Fruit fly (Drosophila melanogaster) whole organism, embryonic: ENCODE results near the gene CG3919.

Source experiments
- Aef1 ChIP-seq: fragments of 200-800 bp; sonication (Bioruptor generic); IDR thresholded peaks from 3 replicates; pipeline ENCODE4 v1.3.6; 2022; ENCODE audit warnings: missing biosample characterization, missing genetic modification characterization
- CG10209 ChIP-seq: fragments of 200-800 bp; sonication (Bioruptor generic); optimal IDR thresholded peaks from 3 replicates; lab custom pipeline; 2017; ENCODE audit warnings: missing biosample characterization, mild to moderate bottlenecking, missing genetic modification characterization, missing genetic modification reagents
- CG10321 ChIP-seq: fragments of 200-800 bp; sonication (Bioruptor generic); IDR thresholded peaks from 2 replicates; pipeline ENCODE4 v1.3.6; 2022; ENCODE audit warnings: missing biosample characterization, missing genetic modification characterization
- CG11504 ChIP-seq: fragments of 200-800 bp; sonication (Bioruptor generic); optimal IDR thresholded peaks from 3 replicates; lab custom pipeline; 2019; ENCODE audit warnings: missing biosample characterization, mild to moderate bottlenecking, missing genetic modification characterization, moderate library complexity
- CG1602 ChIP-seq: fragments of 200-800 bp; sonication (Bioruptor generic); optimal IDR thresholded peaks from 3 replicates; lab custom pipeline; 2016; ENCODE audit warnings: missing biosample characterization, missing genetic modification characterization
- CG16779 ChIP-seq: fragments of 200-800 bp; sonication (Bioruptor generic); IDR thresholded peaks from 2 replicates; pipeline ENCODE4 v1.3.6; 2022; ENCODE audit warnings: missing biosample characterization, missing genetic modification characterization
- CG17186 ChIP-seq: fragments of 200-800 bp; sonication (Bioruptor generic); optimal IDR thresholded peaks from 3 replicates; lab custom pipeline; 2017; ENCODE audit warnings: missing biosample characterization, missing genetic modification reagents, missing genetic modification characterization
- CG30403 ChIP-seq: fragments of 200-800 bp; sonication (Bioruptor generic); optimal IDR thresholded peaks from 3 replicates; lab custom pipeline; 2016; ENCODE audit warnings: missing biosample characterization, missing genetic modification characterization
- CG3726 ChIP-seq: fragments of 200-800 bp; sonication (Bioruptor generic); IDR thresholded peaks from 3 replicates; pipeline ENCODE4, ENCODE4 v1.3.6; 2022; ENCODE audit warnings: missing biosample characterization, missing genetic modification characterization
- CG4328 ChIP-seq: fragments of 200-800 bp; sonication (Bioruptor generic); optimal IDR thresholded peaks from 3 replicates; lab custom pipeline; 2017; ENCODE audit warnings: missing biosample characterization, missing genetic modification reagents, missing genetic modification characterization
- CG4707 ChIP-seq: fragments of 200-800 bp; sonication (Bioruptor generic); optimal IDR thresholded peaks from 2 replicates; lab custom pipeline; 2018; ENCODE audit warnings: missing biosample characterization, mild to moderate bottlenecking, missing genetic modification characterization, moderate library complexity
- CG6272 ChIP-seq: fragments of 200-800 bp; sonication (Bioruptor generic); IDR thresholded peaks from 2 replicates; pipeline ENCODE4 v1.3.6; 2022; ENCODE audit warnings: missing biosample characterization, missing genetic modification characterization
- CG7357 ChIP-seq: fragments of 200-800 bp; sonication (Bioruptor generic); IDR thresholded peaks from 3 replicates; pipeline ENCODE4 v1.3.6; 2022; ENCODE audit warnings: missing biosample characterization, missing genetic modification characterization
- CG8388 ChIP-seq: fragments of 200-800 bp; sonication (Bioruptor generic); optimal IDR thresholded peaks from 2 replicates; lab custom pipeline; 2019; ENCODE audit warnings: missing biosample characterization, mild to moderate bottlenecking, missing genetic modification characterization, moderate library complexity
- CG9215 ChIP-seq: fragments of 200-800 bp; sonication (Bioruptor generic); IDR thresholded peaks from 2 replicates; pipeline ENCODE4 v1.3.6; 2022; ENCODE audit warnings: missing biosample characterization, missing genetic modification characterization
- Camta ChIP-seq: fragments of 200-800 bp; sonication (Bioruptor generic); optimal IDR thresholded peaks from 2 replicates; lab custom pipeline; 2016; ENCODE audit warnings: missing biosample characterization, missing genetic modification characterization
- Eip74EF ChIP-seq, 2 experiments: fragments of 200-800 bp in 1 of 2; fragments of >200 bp in 1 of 2; sonication (Bioruptor generic) in 1 of 2; optimal IDR thresholded peaks; 2 replicates each; lab custom pipeline; 2017 to 2019; ENCODE audit warnings: missing biosample characterization in 2 of 2, missing genetic modification characterization in 2 of 2, mild to moderate bottlenecking in 1 of 2, moderate library complexity in 1 of 2
- Elba2 ChIP-seq: fragments of 200-800 bp; sonication (Bioruptor generic); optimal IDR thresholded peaks from 3 replicates; lab custom pipeline; 2016; ENCODE audit warnings: missing biosample characterization, missing genetic modification characterization
- MBD-R2 ChIP-seq: fragments of 200-800 bp; sonication (Bioruptor generic); IDR thresholded peaks from 2 replicates; pipeline ENCODE4 v1.3.6; 2022; ENCODE audit warnings: missing biosample characterization, missing genetic modification characterization
- MTF-1 ChIP-seq: fragments of 200-800 bp; sonication (Bioruptor generic); optimal IDR thresholded peaks from 2 replicates; lab custom pipeline; 2018; ENCODE audit warnings: missing biosample characterization, mild to moderate bottlenecking, missing genetic modification characterization, borderline replicate concordance
- Mad ChIP-seq: fragments of 200-800 bp; sonication (Bioruptor generic); optimal IDR thresholded peaks from 2 replicates; lab custom pipeline; 2016; ENCODE audit warnings: missing biosample characterization, missing genetic modification characterization
- Med ChIP-seq: fragments of 200-800 bp; sonication (Bioruptor generic); peaks from one replicate; lab custom pipeline; 2016; ENCODE audit warnings: missing biosample characterization, missing genetic modification characterization, mild to moderate bottlenecking, inconsistent platforms, moderate library complexity
- Mrtf ChIP-seq: fragments of 200-800 bp; sonication (Bioruptor generic); IDR thresholded peaks from 3 replicates; pipeline ENCODE4 v1.3.6; 2022; ENCODE audit warnings: missing biosample characterization, missing genetic modification characterization
- Optix ChIP-seq: fragments of 200-800 bp; sonication (Bioruptor generic); IDR thresholded peaks from 3 replicates; pipeline ENCODE4 v1.3.6; 2022; ENCODE audit warnings: missing biosample characterization, missing genetic modification characterization
- Sox100B ChIP-seq: fragments of 200-800 bp; sonication (Bioruptor generic); optimal IDR thresholded peaks from 3 replicates; lab custom pipeline; 2018; ENCODE audit warnings: missing biosample characterization, mild to moderate bottlenecking, missing genetic modification characterization
- Taf1 ChIP-seq: fragments of 200-800 bp; sonication (Bioruptor generic); IDR thresholded peaks from 2 replicates; pipeline ENCODE4 v1.3.6; 2022; ENCODE audit warnings: missing biosample characterization, missing genetic modification characterization
- Tbp ChIP-seq: fragments of >200 bp; optimal IDR thresholded peaks from 2 replicates; lab custom pipeline; 2018; ENCODE audit warnings: missing biosample characterization, missing genetic modification characterization
- al ChIP-seq: fragments of 200-800 bp; sonication (Bioruptor generic); IDR thresholded peaks from 2 replicates; pipeline ENCODE4 v1.3.6; 2022; ENCODE audit warnings: missing biosample characterization, missing genetic modification characterization
- btn ChIP-seq: fragments of 200-800 bp; sonication (Bioruptor generic); optimal IDR thresholded peaks from 2 replicates; lab custom pipeline; 2016; ENCODE audit warnings: missing biosample characterization, missing genetic modification characterization
- cg ChIP-seq: fragments of 200-800 bp; sonication (Bioruptor generic); optimal IDR thresholded peaks from 3 replicates; lab custom pipeline; 2019; ENCODE audit warnings: missing biosample characterization, mild to moderate bottlenecking, missing genetic modification characterization, moderate library complexity
- corto ChIP-seq: fragments of 200-800 bp; sonication (Bioruptor generic); optimal IDR thresholded peaks from 2 replicates; lab custom pipeline; 2016; ENCODE audit warnings: missing biosample characterization, mild to moderate bottlenecking, missing genetic modification characterization, moderate library complexity
- emc ChIP-seq: fragments of 200-800 bp; sonication (Bioruptor generic); optimal IDR thresholded peaks from 2 replicates; lab custom pipeline; 2016; ENCODE audit warnings: missing biosample characterization, missing genetic modification characterization
- grau ChIP-seq: fragments of 200-800 bp; optimal IDR thresholded peaks from 3 replicates; lab custom pipeline; 2019; ENCODE audit warnings: missing biosample characterization, mild to moderate bottlenecking, missing genetic modification characterization, moderate library complexity
- her ChIP-seq: fragments of 200-800 bp; sonication (Bioruptor generic); optimal IDR thresholded peaks from 2 replicates; lab custom pipeline; 2016; ENCODE audit warnings: missing biosample characterization, missing genetic modification characterization
- hkb ChIP-seq, 2 experiments: fragments of 200-800 bp in 1 of 2; fragments of >200 bp in 1 of 2; sonication (Bioruptor generic) in 1 of 2; IDR thresholded peaks in 1 of 2; optimal IDR thresholded peaks in 1 of 2; 2 replicates each; pipeline versions ENCODE4 v1.3.6 to Lab custom; 2017 to 2022; ENCODE audit warnings: missing biosample characterization in 1 of 2, missing genetic modification characterization in 1 of 2
- lov ChIP-seq, 2 experiments: fragments of 200-800 bp in 1 of 2; fragments of >200 bp in 1 of 2; sonication (Bioruptor generic) in 1 of 2; IDR thresholded peaks in 1 of 2; optimal IDR thresholded peaks in 1 of 2; 2 replicates in 1 of 2; 3 replicates in 1 of 2; pipeline versions ENCODE4 v1.3.6 to Lab custom; 2017 to 2022; ENCODE audit warnings: missing biosample characterization in 1 of 2, missing genetic modification characterization in 1 of 2
- luna ChIP-seq: fragments of 200-800 bp; sonication (Bioruptor generic); optimal IDR thresholded peaks from 2 replicates; lab custom pipeline; 2016; ENCODE audit warnings: missing biosample characterization, missing genetic modification characterization
- maf-S ChIP-seq: fragments of 200-800 bp; sonication (Bioruptor generic); optimal IDR thresholded peaks from 2 replicates; lab custom pipeline; 2016; ENCODE audit warnings: missing biosample characterization, missing genetic modification characterization
- org-1 ChIP-seq: fragments of 200-800 bp; sonication (Bioruptor generic); optimal IDR thresholded peaks from 2 replicates; lab custom pipeline; 2017; ENCODE audit warnings: missing biosample characterization, missing genetic modification characterization
- pb ChIP-seq: fragments of 200-800 bp; sonication (Bioruptor generic); optimal IDR thresholded peaks from 3 replicates; lab custom pipeline; 2016; ENCODE audit warnings: missing biosample characterization, missing genetic modification characterization
- pum ChIP-seq: fragments of 200-800 bp; sonication (Bioruptor generic); optimal IDR thresholded peaks from 2 replicates; lab custom pipeline; 2016; ENCODE audit warnings: missing biosample characterization, missing genetic modification characterization
- ranshi ChIP-seq: fragments of 200-800 bp; sonication (Bioruptor generic); IDR thresholded peaks from 2 replicates; pipeline ENCODE4 v1.3.6; 2022; ENCODE audit warnings: missing biosample characterization, missing genetic modification characterization
- row ChIP-seq: fragments of 200-800 bp; sonication (Bioruptor generic); IDR thresholded peaks from 3 replicates; pipeline ENCODE4 v1.3.6; 2022; ENCODE audit warnings: missing biosample characterization, missing genetic modification characterization
- sc ChIP-seq, 3 experiments: fragments of >200 bp in 2 of 3; fragments of 200-800 bp in 1 of 3; sonication (Bioruptor generic) in 1 of 3; optimal IDR thresholded peaks; 2 replicates in 2 of 3; 3 replicates in 1 of 3; lab custom pipeline; 2017; ENCODE audit warnings: mild to moderate bottlenecking in 1 of 3, missing biosample characterization in 1 of 3, missing genetic modification characterization in 1 of 3, missing genetic modification reagents in 1 of 3
- sd ChIP-seq: fragments of 200-800 bp; sonication (Bioruptor generic); optimal IDR thresholded peaks from 3 replicates; lab custom pipeline; 2018; ENCODE audit warnings: missing biosample characterization, mild to moderate bottlenecking, missing genetic modification characterization, moderate library complexity
- shn ChIP-seq: fragments of 200-800 bp; sonication (Bioruptor generic); optimal IDR thresholded peaks from 3 replicates; lab custom pipeline; 2016; ENCODE audit warnings: missing biosample characterization, missing genetic modification characterization
- sug ChIP-seq: fragments of 200-800 bp; optimal IDR thresholded peaks from 2 replicates; lab custom pipeline; 2019; ENCODE audit warnings: missing biosample characterization, mild to moderate bottlenecking, missing genetic modification characterization, moderate library complexity
- vvl ChIP-seq: fragments of 200-800 bp; sonication (Bioruptor generic); IDR thresholded peaks from 2 replicates; pipeline ENCODE4 v1.3.6; 2022; ENCODE audit warnings: missing biosample characterization, missing genetic modification characterization

CG3919 gene

DNA sequence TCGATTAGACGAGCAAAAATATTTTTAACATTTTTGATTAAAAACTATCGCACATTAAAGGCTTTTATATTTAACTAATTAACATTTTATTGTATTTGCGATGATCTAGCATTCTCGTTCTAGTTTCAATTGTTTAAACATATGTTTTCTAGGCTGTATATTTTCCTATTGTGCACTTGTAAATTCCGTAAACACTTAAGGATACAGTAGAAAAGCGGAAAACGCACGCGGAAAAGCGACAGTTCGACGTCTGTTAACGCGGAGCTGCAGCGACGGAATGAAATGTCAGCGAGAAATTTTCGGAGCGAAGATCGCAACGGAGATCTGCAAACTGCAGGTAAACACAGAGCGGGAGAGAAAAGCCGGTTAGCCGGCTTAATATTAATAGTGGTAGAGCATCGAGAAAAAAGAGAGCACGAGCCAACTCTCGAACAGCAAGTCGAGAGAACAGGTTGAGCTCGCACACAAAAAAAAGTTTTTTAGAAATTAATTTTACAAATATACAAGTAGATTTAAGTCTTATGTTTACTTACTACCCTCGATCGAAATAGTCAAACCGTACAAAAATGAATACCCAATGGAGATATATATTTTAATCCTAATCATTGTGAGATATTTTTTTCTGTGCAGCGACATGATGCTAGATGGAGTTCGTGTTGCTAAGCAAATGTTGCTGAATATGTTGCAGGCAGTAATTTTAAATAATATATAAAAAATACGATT, 38.1 kb downstream of the CG3919 start (continued):
- TF ChIP-seq sc (optimal IDR thresholded peaks at IDR 0.05; lab: Kevin White, UChicago): no peak
- TF ChIP-seq sc (GFP tag; optimal IDR thresholded peaks at IDR 0.05; lab: Kevin White, UChicago): peak; percentile 87
- peak; percentile 60 for TF ChIP-seq shn (GFP tag; lab: Kevin White, UChicago)
- TF ChIP-seq Taf1 (GFP tag; lab: Robert Waterston, UW): no peak
- TF ChIP-seq CG30403 (GFP tag; lab: Kevin White, UChicago): peak; percentile 92
- peak; percentile 93 for TF ChIP-seq CG1602 (GFP tag; lab: Kevin White, UChicago)
- peak; percentile 78 for TF ChIP-seq btn (GFP tag; lab: Kevin White, UChicago)
- peak; percentile 58 for TF ChIP-seq pb (GFP tag; lab: Kevin White, UChicago)
- peak; percentile 100 for TF ChIP-seq CG11504 (tag; lab: Kevin White, UChicago)
- TF ChIP-seq CG10321: peak; percentile 61; the same call in 1 of the 2 replicates
- TF ChIP-seq cg: no peak
- no peak for TF ChIP-seq Tbp (GFP tag; lab: Kevin White, UChicago)
- peak; percentile 92 for TF ChIP-seq ranshi (GFP tag; lab: Robert Waterston, UW)
- peak; percentile 57 for TF ChIP-seq sd (tag; lab: Kevin White, UChicago)
- no peak for TF ChIP-seq lov (optimal IDR thresholded peaks at IDR 0.05; lab: Kevin White, UChicago)
- peak; percentile 92 for TF ChIP-seq lov (GFP tag; IDR thresholded peaks at IDR 0.05; lab: Robert Waterston, UW)
- TF ChIP-seq her (GFP tag; lab: Kevin White, UChicago): peak; percentile 49
- peak; percentile 59 for TF ChIP-seq MBD-R2 (GFP tag; lab: Robert Waterston, UW)
- no peak for TF ChIP-seq CG9215 (GFP tag; lab: Robert Waterston, UW)
- peak; percentile 71; the same call in 2 of the 3 replicates for TF ChIP-seq Optix (GFP tag; lab: Robert Waterston, UW)
- TF ChIP-seq Mrtf (GFP tag; lab: Robert Waterston, UW): peak; percentile 86
- TF ChIP-seq CG17186 (GFP tag; lab: Kevin White, UChicago): peak; percentile 42
- TF ChIP-seq CG3726: peak; percentile 88
- peak; percentile 95 for TF ChIP-seq CG8388 (GFP tag; lab: Kevin White, UChicago)
- peak; percentile 90 for TF ChIP-seq grau (tag; lab: Kevin White, UChicago)
- TF ChIP-seq Eip74EF (GFP tag; optimal IDR thresholded peaks at IDR 0.05; lab: Kevin White, UChicago): peak in 1 of 2 experiments; percentile 29
- TF ChIP-seq sug (tag; lab: Kevin White, UChicago): no peak
- peak; percentile 53 for TF ChIP-seq al (GFP tag; lab: Robert Waterston, UW)
- TF ChIP-seq CG16779 (GFP tag; lab: Robert Waterston, UW): no peak
- TF ChIP-seq corto (GFP tag; lab: Kevin White, UChicago): peak; percentile 95
- TF ChIP-seq CG10209 (GFP tag; lab: Kevin White, UChicago): peak; percentile 91
- peak; percentile 80; the same call in 2 of the 3 replicates for TF ChIP-seq Aef1 (GFP tag; lab: Robert Waterston, UW)
- peak; percentile 82 for TF ChIP-seq pum (GFP tag; lab: Kevin White, UChicago)
- TF ChIP-seq CG4707 (GFP tag; lab: Kevin White, UChicago): peak; percentile 84
- peak; percentile 86 for TF ChIP-seq Mad (GFP tag; lab: Kevin White, UChicago)
- TF ChIP-seq Med (GFP tag; lab: Kevin White, UChicago): no peak
- peak; percentile 98 for TF ChIP-seq Elba2 (GFP tag; lab: Kevin White, UChicago)
- TF ChIP-seq CG7357: peak; percentile 78
- peak; percentile 87 for TF ChIP-seq Sox100B
- no peak for TF ChIP-seq emc (GFP tag; lab: Kevin White, UChicago)
- TF ChIP-seq luna: no peak
- peak; percentile 83 for TF ChIP-seq MTF-1 (GFP tag; lab: Kevin White, UChicago)
- no peak for TF ChIP-seq hkb (optimal IDR thresholded peaks at IDR 0.05; lab: Kevin White, UChicago)
- TF ChIP-seq hkb (GFP tag; IDR thresholded peaks at IDR 0.05; lab: Robert Waterston, UW): peak; percentile 95
- peak; percentile 92 for TF ChIP-seq row (GFP tag; lab: Robert Waterston, UW)
- TF ChIP-seq CG4328 (GFP tag; lab: Kevin White, UChicago): peak; percentile 3
- peak; percentile 85 for TF ChIP-seq org-1
- TF ChIP-seq CG6272 (GFP tag; lab: Robert Waterston, UW): peak; percentile 76
- TF ChIP-seq Camta (GFP tag; lab: Kevin White, UChicago): peak; percentile 88
- peak; percentile 96 for TF ChIP-seq vvl (GFP tag; lab: Robert Waterston, UW)
- TF ChIP-seq maf-S: peak; percentile 71
